Worm (Caenorhabditis elegans) whole organism, L4/young adult: ENCODE data around the gene blos-2.

ENCODE experiments used
- W03F9.2 ChIP-seq: fragments of 150-350 bp; optimal IDR thresholded peaks from 2 replicates; lab custom pipeline; 2014; ENCODE audit warnings: missing biosample characterization, missing genetic modification characterization
- dao-5 ChIP-seq: sonication (generic microtip); optimal IDR thresholded peaks from 2 replicates; lab custom pipeline; 2016; ENCODE audit warnings: missing genotype, missing genetic modification characterization, moderate library complexity, missing compliant biosample characterization

DNA sequence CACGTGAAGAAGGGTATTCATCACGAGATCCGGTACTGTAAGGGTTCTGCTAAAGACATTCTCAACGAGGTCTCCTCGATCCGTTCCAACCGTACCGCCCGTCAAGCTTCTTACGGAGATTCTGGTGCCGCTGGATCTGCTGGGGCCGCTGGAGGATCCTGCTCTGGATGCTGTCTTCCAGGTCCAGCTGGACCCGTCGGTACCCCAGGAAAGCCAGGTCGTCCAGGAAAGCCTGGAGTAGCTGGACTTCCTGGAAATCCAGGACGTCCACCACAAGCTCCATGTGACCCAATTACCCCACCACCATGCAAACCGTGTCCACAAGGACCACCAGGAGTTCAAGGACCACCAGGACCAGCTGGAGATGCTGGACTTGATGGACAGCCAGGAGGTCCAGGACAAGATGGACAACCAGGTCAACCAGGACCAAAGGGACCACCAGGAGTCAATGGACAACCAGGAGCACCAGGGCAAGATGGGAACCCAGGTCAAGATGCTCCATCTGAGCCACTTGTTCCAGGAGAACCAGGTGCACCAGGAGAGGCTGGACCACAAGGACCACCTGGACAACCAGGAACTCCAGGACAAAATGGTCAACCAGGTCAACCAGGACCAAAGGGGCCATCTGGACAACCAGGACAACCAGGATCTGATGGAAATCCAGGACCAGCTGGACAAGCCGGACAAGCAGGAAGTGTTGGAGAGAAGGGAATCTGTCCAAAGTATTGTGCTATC, 43.5 kb downstream of the blos-2 start:
- TF ChIP-seq dao-5 (tag; lab: Kevin White, UChicago) (no peak), W03F9.2 (tag; lab: Kevin White, UChicago) (no peak)
